Fruit fly (Drosophila melanogaster): ENCODE measurements around the gene Pli.

Pli gene

dm6 chr3R:23922502-23923350, 32.9 kb upstream of the Pli start, which contains the start of the genes sba and CG31141 (continued):
- TF ChIP-seq Bteb2 (GFP tag; optimal IDR thresholded peaks at IDR 0.05) (no peak), hb (GFP tag; IDR thresholded peaks at IDR 0.05; ENCODE audit: partially characterized antibody) (peak; percentile 88), Atf6 (GFP tag; IDR thresholded peaks at IDR 0.05) (no peak), crp (GFP tag; optimal IDR thresholded peaks at IDR 0.05) (no peak), CG16813 (GFP tag; IDR thresholded peaks at IDR 0.05; ENCODE audit: partially characterized antibody) (peak; percentile 87), abd-A (tag; optimal IDR thresholded peaks at IDR 0.05) (no peak), CG13624 (GFP tag; optimal IDR thresholded peaks at IDR 0.05) (peak; percentile 29), Deaf1 (tag; optimal IDR thresholded peaks at IDR 0.05) (peak; percentile 72), PHDP (tag; optimal IDR thresholded peaks at IDR 0.05) (peak; percentile 27), chn (GFP tag; optimal IDR thresholded peaks at IDR 0.05) (no peak), dm (GFP tag; optimal IDR thresholded peaks at IDR 0.05) (peak; percentile 5), unc-4 (GFP tag; IDR thresholded peaks at IDR 0.05; ENCODE audit: partially characterized antibody) (peak; percentile 86), CG2678 (tag; optimal IDR thresholded peaks at IDR 0.05) (no peak), CG8765 (GFP tag; IDR thresholded peaks at IDR 0.05) (no peak), Oaz (GFP tag; IDR thresholded peaks at IDR 0.05) (no peak), jing (GFP tag; optimal IDR thresholded peaks at IDR 0.05) (no peak), gsb (GFP tag; IDR thresholded peaks at IDR 0.05) (no peak), tll (GFP tag; optimal IDR thresholded peaks at IDR 0.05) (peak in 1 of 2 experiments; percentile 20), nerfin-1 (tag; optimal IDR thresholded peaks at IDR 0.05) (peak; percentile 90), CG43689 (GFP tag; IDR thresholded peaks at IDR 0.05) (no peak), NfI (GFP tag; optimal IDR thresholded peaks at IDR 0.05) (no peak), Scr (GFP tag; IDR thresholded peaks at IDR 0.05; ENCODE audit: partially characterized antibody) (peak; percentile 79), Opbp (GFP tag; IDR thresholded peaks at IDR 0.05; ENCODE audit: partially characterized antibody) (peak; percentile 88), hth (optimal IDR thresholded peaks at IDR 0.05) (no peak), ems (GFP tag; optimal IDR thresholded peaks at IDR 0.05) (peak; percentile 6), Mes4 (GFP tag; optimal IDR thresholded peaks at IDR 0.05) (no peak), CG14860 (GFP tag; IDR thresholded peaks at IDR 0.05; ENCODE audit: partially characterized antibody) (peak; percentile 81), Oli (tag; optimal IDR thresholded peaks at IDR 0.05) (peak; percentile 8), dati (GFP tag; IDR thresholded peaks at IDR 0.05) (no peak), Hsf (GFP tag; optimal IDR thresholded peaks at IDR 0.05) (peak; percentile 17), bcd (GFP tag; optimal IDR thresholded peaks at IDR 0.05) (no peak), Sin3A (optimal IDR thresholded peaks at IDR 0.05) (peak; percentile 66), pb (GFP tag; optimal IDR thresholded peaks at IDR 0.05) (no peak), CG10147 (GFP tag; optimal IDR thresholded peaks at IDR 0.05) (peak; percentile 45), CG8478 (optimal IDR thresholded peaks at IDR 0.05) (peak; percentile 79), Lim3 (GFP tag; IDR thresholded peaks at IDR 0.05) (no peak), CG12299 (tag; optimal IDR thresholded peaks at IDR 0.05) (peak; percentile 50), Hey (tag; optimal IDR thresholded peaks at IDR 0.05) (no peak), scrt (GFP tag; optimal IDR thresholded peaks at IDR 0.05) (no peak), Blimp-1 (GFP tag; optimal IDR thresholded peaks at IDR 0.05) (peak; percentile 38), CG30020 (tag; optimal IDR thresholded peaks at IDR 0.05) (no peak), lab (GFP tag; optimal IDR thresholded peaks at IDR 0.05) (no peak), chm (GFP tag; IDR thresholded peaks at IDR 0.05) (no peak; the same call in 1 of the 2 replicates), disco-r (GFP tag; optimal IDR thresholded peaks at IDR 0.05) (no peak), E2f1 (GFP tag; IDR thresholded peaks at IDR 0.05) (no peak), fru (optimal IDR thresholded peaks at IDR 0.05) (no peak), H15 (GFP tag; IDR thresholded peaks at IDR 0.05) (no peak), Atf3 (GFP tag; optimal IDR thresholded peaks at IDR 0.05) (no peak), CG3838 (GFP tag; optimal IDR thresholded peaks at IDR 0.05) (no peak), cg (GFP tag; optimal IDR thresholded peaks at IDR 0.05) (peak; percentile 75)

Data from whole organism, embryonic.